Worm (Caenorhabditis elegans): Measurements from ENCODE around the gene C04C3.6.

- TF ChIP-seq fkh-10 (GFP tag; optimal IDR thresholded peaks at IDR 0.05) (peak; percentile 21), lin-39 (tag; optimal IDR thresholded peaks at IDR 0.05) (peak; percentile 18), fos-1 (tag; optimal IDR thresholded peaks at IDR 0.05) (peak; percentile 58), snpc-4 (tag; optimal IDR thresholded peaks at IDR 0.05) (peak; percentile 26), sox-4 (tag; optimal IDR thresholded peaks at IDR 0.05) (no peak), ama-1 (optimal IDR thresholded peaks at IDR 0.05) (no peak), pag-3 (tag; optimal IDR thresholded peaks at IDR 0.05; ENCODE audit: borderline replicate concordance, insufficient read depth) (no peak), nhr-11 (tag; optimal IDR thresholded peaks at IDR 0.05) (peak; percentile 18), egl-27 (tag; optimal IDR thresholded peaks at IDR 0.05) (no peak), zag-1 (tag; optimal IDR thresholded peaks at IDR 0.05) (no peak), elt-2 (tag; optimal IDR thresholded peaks at IDR 0.05) (peak; percentile 14), hpl-2 (GFP tag; optimal IDR thresholded peaks at IDR 0.05) (no peak)
These were observed 36.8 kb downstream of the C04C3.6 start, which contains the start of gene mai-2 for ce11 chrIV:3385337-3386215.

Data from whole organism, L1 larva.